Worm (Caenorhabditis elegans) whole organism, early embryonic: Measurements from ENCODE around the gene Y50D4A.4.

Experiments
- F13C5.2 ChIP-seq: sonication (generic microtip); optimal IDR thresholded peaks from 2 replicates; lab custom pipeline; 2017; ENCODE audit warnings: mild to moderate bottlenecking, missing genetic modification characterization, inconsistent platforms, missing compliant biosample characterization
- aly-1 ChIP-seq: sonication (generic microtip); optimal IDR thresholded peaks from 2 replicates; lab custom pipeline; 2016; ENCODE audit warnings: missing genetic modification characterization, missing compliant biosample characterization
- ama-1 ChIP-seq: fragments of 150-350 bp; optimal IDR thresholded peaks from 2 replicates; lab custom pipeline; 2014
- ets-7 ChIP-seq: sonication (generic microtip); optimal IDR thresholded peaks from 2 replicates; lab custom pipeline; 2016; ENCODE audit warnings: missing genotype, missing genetic modification characterization, missing compliant biosample characterization
- flt-1 ChIP-seq: fragments of 200-800 bp; sonication (Bioruptor generic); IDR thresholded peaks from 2 replicates; pipeline ENCODE4 v1.3.6; 2022; ENCODE audit warnings: missing genetic modification characterization, missing compliant biosample characterization
- hmbx-1 ChIP-seq: sonication (generic microtip); optimal IDR thresholded peaks from 2 replicates; lab custom pipeline; 2016; ENCODE audit warnings: mild to moderate bottlenecking, missing genetic modification characterization, missing compliant biosample characterization
- hmg-4 ChIP-seq: fragments of 200-800 bp; sonication (Bioruptor generic); optimal IDR thresholded peaks from 2 replicates; lab custom pipeline; 2018; ENCODE audit warnings: mild to moderate bottlenecking, missing genetic modification characterization, missing compliant biosample characterization
- sea-1 ChIP-seq: fragments of 200-800 bp; sonication (Bioruptor generic); conservative IDR thresholded peaks from 2 replicates; pipeline ENCODE4 v1.3.6; 2022; ENCODE audit warnings: missing genetic modification characterization, missing compliant biosample characterization
- tbx-11 ChIP-seq: fragments of 200-800 bp; sonication (Bioruptor generic); IDR thresholded peaks from 2 replicates; pipeline ENCODE4 v1.3.6; 2022; ENCODE audit warnings: missing genetic modification characterization, missing compliant biosample characterization
- tbx-37 ChIP-seq: fragments of 200-800 bp; sonication (Bioruptor generic); conservative IDR thresholded peaks from 2 replicates; pipeline ENCODE4 v1.3.6; 2022; ENCODE audit warnings: missing genetic modification reagents, missing genetic modification characterization, missing compliant biosample characterization
- tra-4 ChIP-seq: sonication (generic microtip); optimal IDR thresholded peaks from 2 replicates; lab custom pipeline; 2017; ENCODE audit warnings: missing genetic modification characterization, missing compliant biosample characterization

ce11 chrV:1154472-1155278, 41.3 kb downstream of the Y50D4A.4 start:
- TF ChIP-seq tbx-11 (GFP tag; lab: Robert Waterston, UW) (no peak), ama-1 (no peak), tbx-37 (no peak), sea-1 (no peak), tra-4 (tag; lab: Kevin White, UChicago) (no peak), aly-1 (tag; lab: Kevin White, UChicago) (no peak), flt-1 (GFP tag; lab: Robert Waterston, UW) (no peak), hmg-4 (GFP tag; lab: Kevin White, UChicago) (no peak), F13C5.2 (tag; lab: Kevin White, UChicago) (no peak), hmbx-1 (no peak), ets-7 (tag; lab: Kevin White, UChicago) (no peak)
